Fruit fly (Drosophila melanogaster) whole organism, wandering third instar larva: ENCODE data around the gene CG18823.

Experiments
- br ChIP-seq: fragments of 200-800 bp; sonication (Bioruptor generic); optimal IDR thresholded peaks from 2 replicates; lab custom pipeline; 2016; ENCODE audit warnings: missing biosample characterization, missing genetic modification characterization
- h ChIP-seq: fragments of 200-800 bp; sonication (Bioruptor generic); optimal IDR thresholded peaks from 3 replicates; lab custom pipeline; 2016; ENCODE audit warnings: missing biosample characterization, mild to moderate bottlenecking, missing genetic modification characterization
- psq ChIP-seq: fragments of 200-800 bp; sonication (Bioruptor generic); optimal IDR thresholded peaks from 3 replicates; lab custom pipeline; 2017; ENCODE audit warnings: missing biosample characterization, mild to moderate bottlenecking, missing genetic modification characterization, moderate library complexity
- tai ChIP-seq: sonication (Bioruptor generic); optimal IDR thresholded peaks from 2 replicates; lab custom pipeline; 2016; ENCODE audit warnings: missing biosample characterization, missing genetic modification characterization

DNA sequence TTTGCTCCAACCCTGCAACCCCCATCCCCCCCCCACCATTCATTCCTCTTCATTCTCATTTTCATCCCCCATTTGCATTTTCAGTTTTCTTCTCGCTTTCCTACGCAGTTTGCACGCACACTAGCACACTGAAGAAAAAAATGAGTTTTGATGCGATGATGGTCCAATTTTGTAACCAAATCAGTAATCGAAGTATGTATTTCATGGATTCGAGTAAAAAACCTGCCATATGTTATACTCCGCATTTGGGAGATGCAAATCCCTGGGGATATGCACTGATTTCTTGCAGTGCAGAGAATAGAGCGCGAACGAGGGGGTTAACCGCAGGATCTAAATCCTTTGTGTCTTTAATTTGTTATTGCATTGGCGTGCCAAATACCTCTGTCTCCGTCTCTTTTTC lies 34.4 kb upstream of the CG18823 start:
- TF ChIP-seq psq (GFP tag; lab: Kevin White, UChicago) (no peak), br (GFP tag; lab: Kevin White, UChicago) (no peak), tai (GFP tag; lab: Kevin White, UChicago) (no peak), h (GFP tag; lab: Kevin White, UChicago) (peak; percentile 19)
